Fruit fly (Drosophila melanogaster): ENCODE data around the gene CG42327.

The CG42327 gene

DNA sequence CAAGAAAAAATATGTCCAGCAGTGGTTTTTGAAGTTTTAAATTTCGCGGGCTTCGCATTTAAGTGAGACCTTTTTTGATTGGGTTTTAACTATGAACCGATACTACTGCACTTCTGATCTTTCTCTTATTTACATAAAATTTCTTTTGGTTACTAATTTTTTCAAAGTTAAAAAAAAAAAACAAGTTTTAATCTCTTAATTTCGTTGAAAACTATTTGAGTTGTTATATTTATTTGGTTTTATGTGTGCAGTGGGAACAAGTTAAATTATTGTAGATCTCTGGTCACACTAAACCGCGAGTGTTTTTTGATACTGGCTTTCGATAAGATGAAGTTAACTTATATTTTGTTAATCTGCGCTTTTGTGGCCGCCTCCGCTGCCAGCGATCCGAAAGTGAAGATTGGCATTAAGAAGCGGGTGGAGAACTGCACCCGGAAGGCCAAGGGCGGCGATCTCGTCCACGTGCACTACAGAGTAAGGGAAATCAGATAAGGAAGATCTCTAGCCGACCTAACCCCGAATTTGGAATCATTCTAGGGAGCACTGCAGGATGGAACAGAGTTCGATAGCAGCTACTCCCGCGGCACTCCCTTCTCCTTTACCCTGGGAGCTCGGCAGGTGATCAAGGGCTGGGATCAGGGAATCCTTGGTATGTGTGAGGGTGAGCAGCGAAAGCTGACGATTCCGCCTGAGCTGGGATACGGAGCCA, 18.2 kb downstream of the CG42327 start, which contains the start of gene CG14715 (continued):
- no peak for TF ChIP-seq CG5180 (GFP tag; optimal IDR thresholded peaks at IDR 0.05)
- TF ChIP-seq CG6813 (GFP tag; optimal IDR thresholded peaks at IDR 0.05) = no peak
- TF ChIP-seq CG4282 (GFP tag; optimal IDR thresholded peaks at IDR 0.05) = no peak
- peak; percentile 40; the same call in 1 of the 2 replicates for TF ChIP-seq CG9932 (GFP tag; IDR thresholded peaks at IDR 0.05)
- TF ChIP-seq ERR (GFP tag; optimal IDR thresholded peaks at IDR 0.05) = no peak
- TF ChIP-seq Hand (GFP tag; optimal IDR thresholded peaks at IDR 0.05) = no peak
- no peak for TF ChIP-seq CG15011 (GFP tag; optimal IDR thresholded peaks at IDR 0.05)
- no peak for TF ChIP-seq dati (GFP tag; IDR thresholded peaks at IDR 0.05)
- peak; percentile 82 for TF ChIP-seq row (GFP tag; IDR thresholded peaks at IDR 0.05)
- TF ChIP-seq CG6175 (GFP tag; IDR thresholded peaks at IDR 0.05) = no peak
- no peak for TF ChIP-seq kah (GFP tag; optimal IDR thresholded peaks at IDR 0.05)
- TF ChIP-seq bigmax (GFP tag; optimal IDR thresholded peaks at IDR 0.05) = peak; percentile 30
- TF ChIP-seq CG11247 (GFP tag; IDR thresholded peaks at IDR 0.05) = no peak
- TF ChIP-seq zen2 (GFP tag; IDR thresholded peaks at IDR 0.05; ENCODE audit: partially characterized antibody) = no peak
- peak; percentile 28 for TF ChIP-seq PHDP (tag; optimal IDR thresholded peaks at IDR 0.05)
- TF ChIP-seq CG3065 (GFP tag; optimal IDR thresholded peaks at IDR 0.05) = no peak
- peak; percentile 28 for TF ChIP-seq CG17829 (tag; optimal IDR thresholded peaks at IDR 0.05)
- TF ChIP-seq Fer2 (tag; optimal IDR thresholded peaks at IDR 0.05) = no peak
- no peak for TF ChIP-seq danr (GFP tag; IDR thresholded peaks at IDR 0.05)
- TF ChIP-seq cas (GFP tag; IDR thresholded peaks at IDR 0.05) = no peak
- TF ChIP-seq CG1647 (GFP tag; optimal IDR thresholded peaks at IDR 0.05) = no peak
- no peak for TF ChIP-seq CG11398 (GFP tag; optimal IDR thresholded peaks at IDR 0.05)
- peak; percentile 44 for TF ChIP-seq tin (GFP tag; optimal IDR thresholded peaks at IDR 0.05)
- peak; percentile 52; the same call in 1 of the 2 replicates for TF ChIP-seq GATAe (GFP tag; conservative IDR thresholded peaks at IDR 0.05)
- no peak for TF ChIP-seq CG43689 (GFP tag; IDR thresholded peaks at IDR 0.05)
- TF ChIP-seq CG17186 (GFP tag; optimal IDR thresholded peaks at IDR 0.05) = no peak
- TF ChIP-seq pzg (GFP tag; optimal IDR thresholded peaks at IDR 0.05) = peak; percentile 56
- no peak for TF ChIP-seq mirr (GFP tag; optimal IDR thresholded peaks at IDR 0.05)
- TF ChIP-seq CG15514 (GFP tag; optimal IDR thresholded peaks at IDR 0.05) = peak; percentile 86
- TF ChIP-seq Atf-2 (GFP tag; optimal IDR thresholded peaks at IDR 0.05) = no peak
- peak; percentile 49 for TF ChIP-seq MESR4 (GFP tag; optimal IDR thresholded peaks at IDR 0.05)
- TF ChIP-seq ci (GFP tag; IDR thresholded peaks at IDR 0.05) = no peak
- peak; percentile 47 for TF ChIP-seq NC2β (GFP tag; optimal IDR thresholded peaks at IDR 0.05)
- peak; percentile 17 for TF ChIP-seq nerfin-1 (tag; optimal IDR thresholded peaks at IDR 0.05)
- no peak for TF ChIP-seq yki (optimal IDR thresholded peaks at IDR 0.05)
- TF ChIP-seq CG17612 (GFP tag; IDR thresholded peaks at IDR 0.05) = no peak
- TF ChIP-seq tap (tag; optimal IDR thresholded peaks at IDR 0.05) = no peak
- TF ChIP-seq CG12071 (GFP tag; optimal IDR thresholded peaks at IDR 0.05) = no peak
- TF ChIP-seq Drgx (GFP tag; IDR thresholded peaks at IDR 0.05) = no peak
- TF ChIP-seq ken (GFP tag; IDR thresholded peaks at IDR 0.05) = no peak
- TF ChIP-seq CG13296 (GFP tag; optimal IDR thresholded peaks at IDR 0.05) = no peak
- peak; percentile 60 for TF ChIP-seq CG3995 (GFP tag; optimal IDR thresholded peaks at IDR 0.05)
- peak; percentile 89 for TF ChIP-seq Dp (GFP tag; optimal IDR thresholded peaks at IDR 0.05)
- TF ChIP-seq peb (GFP tag; IDR thresholded peaks at IDR 0.05) = no peak
- TF ChIP-seq nau (GFP tag; optimal IDR thresholded peaks at IDR 0.05) = no peak
- no peak for TF ChIP-seq slou (GFP tag; optimal IDR thresholded peaks at IDR 0.05)
- TF ChIP-seq CG9797 (GFP tag; optimal IDR thresholded peaks at IDR 0.05) = peak; percentile 80
- no peak for TF ChIP-seq Deaf1 (tag; optimal IDR thresholded peaks at IDR 0.05)
- no peak for TF ChIP-seq otp (GFP tag; IDR thresholded peaks at IDR 0.05)
- no peak for TF ChIP-seq CG4424 (GFP tag; optimal IDR thresholded peaks at IDR 0.05)
- no peak for TF ChIP-seq CG11723 (GFP tag; optimal IDR thresholded peaks at IDR 0.05)
